Fruit fly (Drosophila melanogaster) whole organism, embryonic: ENCODE results near the gene qm.
A peak's percentile ranks its signal among the peaks of the same experiment; 100 is the strongest.

ENCODE experiments used
- Atf6 ChIP-seq: fragments of 200-800 bp; sonication (Bioruptor generic); IDR thresholded peaks from 2 replicates; pipeline ENCODE4 v1.3.6; 2022; ENCODE audit warnings: missing biosample characterization, missing genetic modification characterization
- Bdp1 ChIP-seq: fragments of 200-800 bp; sonication (Bioruptor generic); optimal IDR thresholded peaks from 3 replicates; lab custom pipeline; 2016; ENCODE audit warnings: missing biosample characterization, missing genetic modification characterization
- CG11723 ChIP-seq: fragments of 200-800 bp; sonication (Bioruptor generic); optimal IDR thresholded peaks from 2 replicates; lab custom pipeline; 2017; ENCODE audit warnings: missing biosample characterization, mild to moderate bottlenecking, missing genetic modification characterization
- CG12391 ChIP-seq: fragments of 200-800 bp; sonication (Bioruptor generic); optimal IDR thresholded peaks from 3 replicates; lab custom pipeline; 2018; ENCODE audit warnings: missing biosample characterization, mild to moderate bottlenecking, missing genetic modification characterization, moderate library complexity
- CG12659 ChIP-seq: fragments of 200-800 bp; sonication (Bioruptor generic); optimal IDR thresholded peaks from 3 replicates; lab custom pipeline; 2017; ENCODE audit warnings: mild to moderate bottlenecking, missing biosample characterization, missing genetic modification reagents, missing genetic modification characterization
- CG13424 ChIP-seq: fragments of 200-800 bp; sonication (Bioruptor generic); optimal IDR thresholded peaks from 2 replicates; lab custom pipeline; 2019; ENCODE audit warnings: missing biosample characterization, mild to moderate bottlenecking, missing genetic modification characterization, moderate library complexity
- CG14441 ChIP-seq: fragments of 200-800 bp; sonication (Bioruptor generic); IDR thresholded peaks from 2 replicates; pipeline ENCODE4 v1.3.6; 2022; ENCODE audit warnings: missing biosample characterization, missing genetic modification characterization
- CG14667 ChIP-seq: fragments of 200-800 bp; sonication (Bioruptor generic); IDR thresholded peaks from 2 replicates; pipeline ENCODE4 v1.3.6; 2022; ENCODE audit warnings: missing biosample characterization, missing genetic modification characterization
- CG16863 ChIP-seq: fragments of 200-800 bp; sonication (Bioruptor generic); optimal IDR thresholded peaks from 3 replicates; lab custom pipeline; 2016; ENCODE audit warnings: missing biosample characterization, missing genetic modification characterization
- CG18599 ChIP-seq: fragments of 200-800 bp; sonication (Bioruptor generic); optimal IDR thresholded peaks from 3 replicates; lab custom pipeline; 2017; ENCODE audit warnings: missing biosample characterization, missing genetic modification characterization, mild to moderate bottlenecking, moderate library complexity, missing genetic modification reagents
- CG30403 ChIP-seq: fragments of 200-800 bp; sonication (Bioruptor generic); optimal IDR thresholded peaks from 3 replicates; lab custom pipeline; 2016; ENCODE audit warnings: missing biosample characterization, missing genetic modification characterization
- CG31441 ChIP-seq: fragments of 200-800 bp; sonication (Bioruptor generic); IDR thresholded peaks from 2 replicates; pipeline ENCODE4 v1.3.6; 2022; ENCODE audit warnings: missing biosample characterization, missing genetic modification characterization
- CG3407 ChIP-seq: fragments of 200-800 bp; sonication (Bioruptor generic); optimal IDR thresholded peaks from 2 replicates; lab custom pipeline; 2018; ENCODE audit warnings: missing biosample characterization, mild to moderate bottlenecking, missing genetic modification characterization
- CG4617 ChIP-seq: fragments of 200-800 bp; sonication (Bioruptor generic); optimal IDR thresholded peaks from 3 replicates; lab custom pipeline; 2016; ENCODE audit warnings: missing biosample characterization, missing genetic modification characterization, borderline replicate concordance
- CG6765 ChIP-seq: fragments of 200-800 bp; sonication (Bioruptor generic); optimal IDR thresholded peaks from 3 replicates; lab custom pipeline; 2017; ENCODE audit warnings: missing biosample characterization, mild to moderate bottlenecking, missing genetic modification characterization
- CG9876 ChIP-seq: fragments of 200-800 bp; sonication (Bioruptor generic); optimal IDR thresholded peaks from 2 replicates; lab custom pipeline; 2016; ENCODE audit warnings: missing biosample characterization, missing genetic modification characterization
- CrebB ChIP-seq: fragments of 200-800 bp; sonication (Bioruptor generic); optimal IDR thresholded peaks from 3 replicates; lab custom pipeline; 2018; ENCODE audit warnings: missing biosample characterization, mild to moderate bottlenecking, missing genetic modification characterization
- Ets97D ChIP-seq: fragments of 200-800 bp; sonication (Bioruptor generic); optimal IDR thresholded peaks from 3 replicates; lab custom pipeline; 2016; ENCODE audit warnings: missing biosample characterization, missing genetic modification characterization
- Fer2 ChIP-seq: fragments of 200-800 bp; sonication (Bioruptor generic); optimal IDR thresholded peaks from 2 replicates; lab custom pipeline; 2018; ENCODE audit warnings: missing biosample characterization, mild to moderate bottlenecking, missing genetic modification characterization, moderate library complexity
- Fer3 ChIP-seq: fragments of 200-800 bp; sonication (Bioruptor generic); optimal IDR thresholded peaks from 2 replicates; lab custom pipeline; 2018; ENCODE audit warnings: missing biosample characterization, mild to moderate bottlenecking, missing genetic modification characterization, moderate library complexity
- HmgZ ChIP-seq: fragments of 200-800 bp; sonication (Bioruptor generic); optimal IDR thresholded peaks from 2 replicates; lab custom pipeline; 2018; ENCODE audit warnings: missing biosample characterization, mild to moderate bottlenecking, missing genetic modification characterization
- Hr3 ChIP-seq: fragments of 200-800 bp; sonication (Bioruptor generic); optimal IDR thresholded peaks from 3 replicates; lab custom pipeline; 2016; ENCODE audit warnings: missing biosample characterization, missing genetic modification characterization
- Kr ChIP-seq: fragments of 200-800 bp; sonication (Bioruptor generic); optimal IDR thresholded peaks from 2 replicates; lab custom pipeline; 2017; ENCODE audit warnings: missing biosample characterization, mild to moderate bottlenecking, missing genetic modification characterization
- NC2β ChIP-seq: fragments of 200-800 bp; sonication (Bioruptor generic); optimal IDR thresholded peaks from 2 replicates; lab custom pipeline; 2016; ENCODE audit warnings: missing biosample characterization, missing genetic modification characterization
- PHDP ChIP-seq: fragments of 200-800 bp; sonication (Bioruptor generic); optimal IDR thresholded peaks from 3 replicates; lab custom pipeline; 2018; ENCODE audit warnings: missing biosample characterization, mild to moderate bottlenecking, missing genetic modification characterization, moderate library complexity
- Rfx ChIP-seq: fragments of 200-800 bp; sonication (Bioruptor generic); IDR thresholded peaks from 2 replicates; pipeline ENCODE4 v1.3.6; 2022; ENCODE audit warnings: missing biosample characterization, missing genetic modification characterization
- Stat92E ChIP-seq, 3 experiments: fragments of >200 bp in 2 of 3; fragments of 200-800 bp in 1 of 3; sonication (Bioruptor generic) in 1 of 3; optimal IDR thresholded peaks; 2 replicates each; lab custom pipeline; 2017 to 2019; ENCODE audit warnings: missing biosample characterization in 3 of 3, missing genetic modification characterization in 3 of 3, mild to moderate bottlenecking in 1 of 3, moderate library complexity in 1 of 3
- ara ChIP-seq: fragments of 200-800 bp; sonication (Bioruptor generic); IDR thresholded peaks from 2 replicates; pipeline ENCODE4 v1.3.6; 2022; ENCODE audit warnings: missing biosample characterization, missing genetic modification characterization
- bab2 ChIP-seq: fragments of 200-800 bp; sonication (Bioruptor generic); optimal IDR thresholded peaks from 2 replicates; lab custom pipeline; 2016; ENCODE audit warnings: missing biosample characterization, missing genetic modification characterization
- cad ChIP-seq: fragments of >200 bp; optimal IDR thresholded peaks from 2 replicates; lab custom pipeline; 2017; ENCODE audit warnings: missing biosample characterization, missing genetic modification characterization
- cato ChIP-seq: fragments of 200-800 bp; sonication (Bioruptor generic); optimal IDR thresholded peaks from 2 replicates; lab custom pipeline; 2016; ENCODE audit warnings: missing biosample characterization, missing genetic modification characterization, borderline replicate concordance
- chif ChIP-seq, 2 experiments: fragments of 200-800 bp; sonication (Bioruptor generic); optimal IDR thresholded peaks; 3 replicates each; lab custom pipeline; 2016; ENCODE audit warnings: missing biosample characterization in 2 of 2, missing genetic modification characterization in 2 of 2
- chm ChIP-seq: fragments of 200-800 bp; sonication (Bioruptor generic); IDR thresholded peaks from 2 replicates; pipeline ENCODE4 v1.3.6; 2022; ENCODE audit warnings: missing biosample characterization, missing genetic modification characterization
- crp ChIP-seq, 2 experiments: fragments of 200-800 bp; sonication (Bioruptor generic); optimal IDR thresholded peaks; 2 replicates in 1 of 2; 3 replicates in 1 of 2; lab custom pipeline; 2017; ENCODE audit warnings: missing biosample characterization in 2 of 2, missing genetic modification characterization in 2 of 2, mild to moderate bottlenecking in 1 of 2, moderate library complexity in 1 of 2
- lbe ChIP-seq: fragments of 200-800 bp; sonication (Bioruptor generic); optimal IDR thresholded peaks from 2 replicates; lab custom pipeline; 2016; ENCODE audit warnings: missing biosample characterization, mild to moderate bottlenecking, missing genetic modification characterization
- mirr ChIP-seq: fragments of 200-800 bp; sonication (Bioruptor generic); optimal IDR thresholded peaks from 3 replicates; lab custom pipeline; 2018; ENCODE audit warnings: missing biosample characterization, mild to moderate bottlenecking, missing genetic modification characterization
- mld ChIP-seq: fragments of 200-800 bp; sonication (Bioruptor generic); IDR thresholded peaks from 3 replicates; pipeline ENCODE4 v1.3.6; 2022; ENCODE audit warnings: missing biosample characterization, missing genetic modification characterization; ENCODE audit not compliant: partially characterized antibody
- org-1 ChIP-seq: fragments of 200-800 bp; sonication (Bioruptor generic); optimal IDR thresholded peaks from 2 replicates; lab custom pipeline; 2017; ENCODE audit warnings: missing biosample characterization, missing genetic modification characterization
- otp ChIP-seq: fragments of 200-800 bp; sonication (Bioruptor generic); IDR thresholded peaks from 3 replicates; pipeline ENCODE4, ENCODE4 v1.3.6; 2022; ENCODE audit warnings: missing biosample characterization, missing genetic modification characterization
- pan ChIP-seq, 4 experiments: fragments of >200 bp in 3 of 4; fragments of 200-800 bp in 1 of 4; sonication (Bioruptor generic) in 1 of 4; optimal IDR thresholded peaks in 3 of 4; IDR thresholded peaks in 1 of 4; 2 replicates each; pipeline versions ENCODE4 v1.3.6 to Lab custom; 2017 to 2022; ENCODE audit warnings: missing biosample characterization in 2 of 4, missing genetic modification characterization in 2 of 4, mixed read lengths in 1 of 4
- phol ChIP-seq: fragments of 200-800 bp; sonication (Bioruptor generic); optimal IDR thresholded peaks from 3 replicates; lab custom pipeline; 2018; ENCODE audit warnings: missing biosample characterization, mild to moderate bottlenecking, missing genetic modification characterization, moderate library complexity
- ranshi ChIP-seq: fragments of 200-800 bp; sonication (Bioruptor generic); IDR thresholded peaks from 2 replicates; pipeline ENCODE4 v1.3.6; 2022; ENCODE audit warnings: missing biosample characterization, missing genetic modification characterization
- ro ChIP-seq: fragments of 200-800 bp; sonication (Bioruptor generic); IDR thresholded peaks from 2 replicates; pipeline ENCODE4 v1.3.6; 2022; ENCODE audit warnings: missing biosample characterization, missing genetic modification characterization
- sens-2 ChIP-seq: fragments of 200-800 bp; sonication (Bioruptor generic); IDR thresholded peaks from 2 replicates; pipeline ENCODE4 v1.3.6; 2022; ENCODE audit warnings: missing biosample characterization, missing genetic modification characterization
- stwl ChIP-seq: fragments of 200-800 bp; sonication (Bioruptor generic); optimal IDR thresholded peaks from 3 replicates; lab custom pipeline; 2018; ENCODE audit warnings: missing biosample characterization, mild to moderate bottlenecking, missing genetic modification characterization, moderate library complexity
- tgo ChIP-seq: fragments of 200-800 bp; sonication (Bioruptor generic); IDR thresholded peaks from 3 replicates; pipeline ENCODE4 v1.3.6; 2022; ENCODE audit warnings: missing biosample characterization, missing genetic modification characterization
- tup ChIP-seq: fragments of 200-800 bp; sonication (Bioruptor generic); optimal IDR thresholded peaks from 2 replicates; lab custom pipeline; 2016; ENCODE audit warnings: missing biosample characterization, mild to moderate bottlenecking, missing genetic modification characterization, moderate library complexity
- vfl ChIP-seq: fragments of 200-800 bp; sonication (Bioruptor generic); optimal IDR thresholded peaks from 2 replicates; lab custom pipeline; 2016; ENCODE audit warnings: missing biosample characterization, missing genetic modification characterization

The qm gene

DNA sequence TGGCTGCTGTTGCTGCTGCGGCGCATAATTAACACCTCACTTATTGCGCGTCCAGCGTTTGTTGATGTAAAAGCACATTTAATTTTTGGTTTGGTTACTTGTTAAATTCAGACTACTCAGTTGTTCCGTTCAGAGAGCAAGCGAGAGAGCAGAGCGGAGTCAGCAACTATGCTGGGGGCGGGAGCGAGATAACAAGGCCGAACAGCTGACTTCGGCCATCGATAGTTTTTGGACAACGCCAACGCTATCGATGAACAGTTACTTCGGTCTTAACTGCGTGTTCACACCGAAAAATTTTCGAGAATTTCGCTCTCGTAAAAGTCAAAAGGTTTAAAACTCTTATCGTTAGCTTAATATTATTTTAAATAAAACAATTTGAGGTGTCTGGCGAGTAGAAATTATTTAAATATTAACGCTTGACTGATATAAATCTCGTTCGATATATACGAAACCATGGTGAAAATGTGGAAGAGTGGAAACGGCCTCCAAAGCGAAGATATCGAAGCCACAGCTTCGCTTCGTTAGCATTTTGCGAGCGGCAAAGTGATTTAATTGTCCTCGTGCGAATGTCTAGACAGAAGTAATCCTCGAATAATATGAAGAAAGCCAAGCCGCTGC is 33.4 kb downstream of the qm start, which contains the start of the genes SMSr and smid (continued):
- TF ChIP-seq CG3407 (GFP tag; lab: Kevin White, UChicago), result peak; percentile 21
- peak; percentile 59 for TF ChIP-seq CG13424 (tag; lab: Kevin White, UChicago)
- peak; percentile 21 for TF ChIP-seq CG16863
- peak; percentile 53 for TF ChIP-seq NC2β (GFP tag; lab: Kevin White, UChicago)
- peak; percentile 55 for TF ChIP-seq Hr3 (GFP tag; lab: Kevin White, UChicago)
- TF ChIP-seq CG12659, result peak; percentile 71
- TF ChIP-seq ro (GFP tag; lab: Robert Waterston, UW), result no peak
- TF ChIP-seq ara (GFP tag; lab: Robert Waterston, UW), result 0 out of 2 replicates have a peak, but pooled peaks have one; percentile 44
- peak; percentile 32; the same call in 1 of the 2 replicates for TF ChIP-seq chm (GFP tag; lab: Robert Waterston, UW)
- TF ChIP-seq sens-2 (GFP tag; lab: Robert Waterston, UW), result 0 out of 2 replicates have a peak, but pooled peaks have one; percentile 22
- TF ChIP-seq lbe (GFP tag; lab: Kevin White, UChicago), result peak; percentile 17
- peak; percentile 84 for TF ChIP-seq phol
- TF ChIP-seq ranshi, result 0 out of 2 replicates have a peak, but pooled peaks have one; percentile 32
- peak; percentile 2 for TF ChIP-seq CrebB (tag; lab: Kevin White, UChicago)
- peak; percentile 42 for TF ChIP-seq vfl
- TF ChIP-seq org-1 (GFP tag; lab: Kevin White, UChicago), result peak; percentile 4
- peak; percentile 39 for TF ChIP-seq Fer3
- peak; percentile 80 for TF ChIP-seq CG12391
- peak; percentile 83 to 99 for TF ChIP-seq crp (GFP tag; optimal IDR thresholded peaks at IDR 0.05; lab: Kevin White, UChicago)
- TF ChIP-seq stwl (tag; lab: Kevin White, UChicago), result peak; percentile 66
- no peak for TF ChIP-seq Fer2 (tag; lab: Kevin White, UChicago)
- no peak for TF ChIP-seq pan (optimal IDR thresholded peaks at IDR 0.05; lab: Kevin White, UChicago)
- TF ChIP-seq pan (GFP tag; optimal IDR thresholded peaks at IDR 0.05 in 1 of 2, IDR thresholded peaks at IDR 0.05 in 1 of 2), result peak in 1 of 2 experiments; percentile 47
- no peak for TF ChIP-seq Kr (GFP tag; lab: Kevin White, UChicago)
- TF ChIP-seq CG14667, result no peak
- peak; percentile 52 for TF ChIP-seq HmgZ
- no peak for TF ChIP-seq cad (GFP tag; lab: Kevin White, UChicago)
- peak; percentile 57 for TF ChIP-seq Bdp1 (GFP tag; lab: Kevin White, UChicago)
- peak; percentile 35 for TF ChIP-seq CG11723
- TF ChIP-seq bab2, result peak; percentile 42
- peak; percentile 11 for TF ChIP-seq tup (GFP tag; lab: Kevin White, UChicago)
- peak; percentile 69 for TF ChIP-seq CG31441 (GFP tag; lab: Robert Waterston, UW)
- TF ChIP-seq CG14441 (GFP tag; lab: Robert Waterston, UW), result peak; percentile 44
- peak; percentile 4 to 63 for TF ChIP-seq chif (GFP tag; optimal IDR thresholded peaks at IDR 0.05; lab: Kevin White, UChicago)
- TF ChIP-seq CG30403 (GFP tag; lab: Kevin White, UChicago), result peak; percentile 79
- TF ChIP-seq Stat92E (GFP tag; optimal IDR thresholded peaks at IDR 0.05; lab: Kevin White, UChicago), result peak in 1 of 3 experiments; percentile 70
- no peak for TF ChIP-seq otp (GFP tag; lab: Robert Waterston, UW)
- peak; percentile 30 for TF ChIP-seq CG4617 (GFP tag; lab: Kevin White, UChicago)
- no peak for TF ChIP-seq CG6765 (GFP tag; lab: Kevin White, UChicago)
- TF ChIP-seq mirr (GFP tag; lab: Kevin White, UChicago), result peak; percentile 19
- TF ChIP-seq Rfx (GFP tag; lab: Robert Waterston, UW), result peak; percentile 71
- TF ChIP-seq CG9876 (GFP tag; lab: Kevin White, UChicago), result peak; percentile 18
- peak; percentile 60 for TF ChIP-seq PHDP (tag; lab: Kevin White, UChicago)
- TF ChIP-seq Ets97D (GFP tag; lab: Kevin White, UChicago), result peak; percentile 70
- peak; percentile 80 for TF ChIP-seq mld (GFP tag; lab: Robert Waterston, UW)
- TF ChIP-seq CG18599 (GFP tag; lab: Kevin White, UChicago), result peak; percentile 67
- peak; percentile 42; the same call in 2 of the 3 replicates for TF ChIP-seq tgo (GFP tag; lab: Robert Waterston, UW)
- TF ChIP-seq cato (GFP tag; lab: Kevin White, UChicago), result no peak
- TF ChIP-seq Atf6 (GFP tag; lab: Robert Waterston, UW), result peak; percentile 52; the same call in 1 of the 2 replicates
